Worm (Caenorhabditis elegans) whole organism, L4 larva: ENCODE results near the gene F18E9.7.
A peak's percentile ranks its signal among the peaks of the same experiment; 100 is the strongest.

Source experiments
- F26F4.8 ChIP-seq: fragments of 200-800 bp; sonication (Bioruptor generic); conservative IDR thresholded peaks from 2 replicates; pipeline ENCODE4 v1.3.6; 2022; ENCODE audit warnings: missing genetic modification characterization, missing compliant biosample characterization
- F44E2.7 ChIP-seq: fragments of 200-800 bp; sonication (Bioruptor generic); IDR thresholded peaks from 2 replicates; pipeline ENCODE4 v2.1.2; 2022; ENCODE audit warnings: missing genetic modification characterization, missing compliant biosample characterization
- Y105C5A.15 ChIP-seq: fragments of 200-800 bp; sonication (Bioruptor generic); IDR thresholded peaks from 2 replicates; pipeline ENCODE4 v1.3.6; 2022; ENCODE audit warnings: missing genetic modification characterization, missing compliant biosample characterization
- Y5F2A.4 ChIP-seq: fragments of 200-800 bp; sonication (Bioruptor generic); optimal IDR thresholded peaks from 2 replicates; lab custom pipeline; 2018; ENCODE audit warnings: mild to moderate bottlenecking, missing genetic modification characterization, missing compliant biosample characterization
- ZK546.5 ChIP-seq, 2 experiments: sonication (generic microtip); optimal IDR thresholded peaks; 2 replicates each; lab custom pipeline; 2017; ENCODE audit warnings: missing biosample characterization in 2 of 2, missing genetic modification characterization in 2 of 2
- aly-2 ChIP-seq: sonication (generic microtip); optimal IDR thresholded peaks from 2 replicates; lab custom pipeline; 2018; ENCODE audit warnings: missing biosample characterization, missing genetic modification characterization
- ama-1 ChIP-seq: fragments of 150-350 bp; optimal IDR thresholded peaks from 2 replicates; lab custom pipeline; 2014; ENCODE audit warnings: inconsistent platforms, mixed read lengths
- ceh-28 ChIP-seq: fragments of 150-350 bp; optimal IDR thresholded peaks from 2 replicates; lab custom pipeline; 2014; ENCODE audit warnings: missing biosample characterization, missing genetic modification reagents, missing genetic modification characterization
- ceh-32 ChIP-seq: sonication (generic microtip); optimal IDR thresholded peaks from 2 replicates; lab custom pipeline; 2016; ENCODE audit warnings: mild to moderate bottlenecking, missing genetic modification characterization, missing compliant biosample characterization; ENCODE audit not compliant: poor library complexity
- ceh-44 ChIP-seq: fragments of 200-800 bp; sonication (Bioruptor generic); IDR thresholded peaks from 2 replicates; pipeline ENCODE4 v1.3.6; 2022; ENCODE audit warnings: missing genetic modification reagents, missing genetic modification characterization, missing compliant biosample characterization
- ces-1 ChIP-seq: fragments of 150-350 bp; sonication (generic microtip); optimal IDR thresholded peaks from 4 replicates; lab custom pipeline; 2014; ENCODE audit warnings: missing biosample characterization, missing genetic modification reagents, missing genetic modification characterization
- daf-12 ChIP-seq: fragments of 150-350 bp; optimal IDR thresholded peaks from 2 replicates; lab custom pipeline; 2014; ENCODE audit warnings: missing biosample characterization, missing genetic modification reagents, missing genetic modification characterization
- daf-19 ChIP-seq: fragments of 200-800 bp; sonication (Bioruptor generic); conservative IDR thresholded peaks from 2 replicates; pipeline ENCODE4 v1.3.6; 2022; ENCODE audit warnings: missing genetic modification characterization, missing compliant biosample characterization
- dmd-6 ChIP-seq: fragments of 200-800 bp; sonication (Bioruptor generic); IDR thresholded peaks from 2 replicates; pipeline ENCODE4 v1.3.6; 2022; ENCODE audit warnings: missing genetic modification reagents, missing genetic modification characterization, missing compliant biosample characterization
- dmd-9 ChIP-seq: fragments of 200-800 bp; sonication (Bioruptor generic); IDR thresholded peaks from 2 replicates; pipeline ENCODE4 v1.3.6; 2022; ENCODE audit warnings: missing genetic modification reagents, missing genetic modification characterization, missing compliant biosample characterization
- duxl-1 ChIP-seq: sonication (generic microtip); optimal IDR thresholded peaks from 2 replicates; lab custom pipeline; 2016; ENCODE audit warnings: mild to moderate bottlenecking, missing genetic modification characterization, moderate library complexity, missing compliant biosample characterization; ENCODE audit not compliant: poor library complexity
- egl-27 ChIP-seq: sonication (generic microtip); optimal IDR thresholded peaks from 3 replicates; lab custom pipeline; 2017; ENCODE audit warnings: missing biosample characterization, missing genetic modification reagents, missing genetic modification characterization
- egl-43 ChIP-seq: fragments of 200-800 bp; sonication (Bioruptor generic); IDR thresholded peaks from 2 replicates; pipeline ENCODE4 v1.3.6; 2022; ENCODE audit warnings: missing genetic modification reagents, missing genetic modification characterization, missing compliant biosample characterization
- fos-1 ChIP-seq: fragments of 150-350 bp; optimal IDR thresholded peaks from 2 replicates; lab custom pipeline; 2014; ENCODE audit warnings: missing biosample characterization, missing genetic modification characterization
- hmg-1.1 ChIP-seq: fragments of 200-800 bp; sonication (Bioruptor generic); IDR thresholded peaks from 2 replicates; pipeline ENCODE4 v1.3.6; 2022; ENCODE audit warnings: missing genetic modification reagents, missing genetic modification characterization, missing compliant biosample characterization
- lim-7 ChIP-seq: fragments of 200-800 bp; sonication (Bioruptor generic); IDR thresholded peaks from 2 replicates; pipeline ENCODE4 v1.3.6; 2022; ENCODE audit warnings: missing genetic modification characterization, missing compliant biosample characterization
- lin-1 ChIP-seq: fragments of 200-800 bp; sonication (Bioruptor generic); IDR thresholded peaks from 2 replicates; pipeline ENCODE4 v1.3.6; 2022; ENCODE audit warnings: missing genetic modification reagents, missing genetic modification characterization, missing compliant biosample characterization
- lin-13 ChIP-seq: fragments of 150-350 bp; optimal IDR thresholded peaks from 2 replicates; lab custom pipeline; 2014; ENCODE audit warnings: missing biosample characterization, missing genetic modification reagents, missing genetic modification characterization
- lin-29 ChIP-seq: fragments of 200-800 bp; sonication (Bioruptor generic); IDR thresholded peaks from 2 replicates; pipeline ENCODE4 v1.3.6; 2022; ENCODE audit warnings: missing genetic modification reagents, missing genetic modification characterization, missing compliant biosample characterization
- lin-38 ChIP-seq: fragments of 200-800 bp; sonication (Bioruptor generic); IDR thresholded peaks from 2 replicates; pipeline ENCODE4 v1.3.6; 2022; ENCODE audit warnings: missing genetic modification reagents, missing genetic modification characterization, missing compliant biosample characterization
- lsy-2 ChIP-seq, 2 experiments: fragments of 150-350 bp in 1 of 2; sonication (generic microtip) in 1 of 2; optimal IDR thresholded peaks; 2 replicates each; lab custom pipeline; 2014 to 2017; ENCODE audit warnings: missing biosample characterization in 2 of 2, missing genetic modification characterization in 2 of 2
- madf-9 ChIP-seq: fragments of 200-800 bp; sonication (Bioruptor generic); conservative IDR thresholded peaks from 2 replicates; pipeline ENCODE4 v1.3.6; 2022; ENCODE audit warnings: missing genetic modification reagents, missing genetic modification characterization, missing compliant biosample characterization
- mep-1 ChIP-seq: fragments of 150-350 bp; sonication (generic microtip); optimal IDR thresholded peaks from 3 replicates; lab custom pipeline; 2014; ENCODE audit warnings: missing biosample characterization, missing genetic modification characterization
- mes-2 ChIP-seq: sonication (generic microtip); optimal IDR thresholded peaks from 2 replicates; lab custom pipeline; 2016; ENCODE audit warnings: missing genotype, mild to moderate bottlenecking, missing genetic modification characterization, missing compliant biosample characterization; ENCODE audit not compliant: poor library complexity, severe bottlenecking
- mxl-2 ChIP-seq: fragments of 200-800 bp; sonication (Bioruptor generic); conservative IDR thresholded peaks from 2 replicates; pipeline ENCODE4 v1.3.6; 2022; ENCODE audit warnings: missing genetic modification reagents, missing genetic modification characterization, missing compliant biosample characterization
- mxl-3 ChIP-seq: fragments of 200-800 bp; sonication (Bioruptor generic); optimal IDR thresholded peaks from 2 replicates; lab custom pipeline; 2018; ENCODE audit warnings: mild to moderate bottlenecking, missing genetic modification characterization, missing compliant biosample characterization
- nhr-102 ChIP-seq: sonication (generic microtip); optimal IDR thresholded peaks from 2 replicates; lab custom pipeline; 2016; ENCODE audit warnings: mild to moderate bottlenecking, missing genetic modification characterization, moderate library complexity, missing compliant biosample characterization
- nhr-11 ChIP-seq: fragments of 150-350 bp; optimal IDR thresholded peaks from 2 replicates; lab custom pipeline; 2014; ENCODE audit warnings: missing biosample characterization, missing genetic modification characterization
- nhr-111 ChIP-seq: fragments of 200-800 bp; sonication (Bioruptor generic); optimal IDR thresholded peaks from 2 replicates; lab custom pipeline; 2018; ENCODE audit warnings: mild to moderate bottlenecking, missing genetic modification characterization, missing compliant biosample characterization
- nhr-28 ChIP-seq: fragments of 150-350 bp; optimal IDR thresholded peaks from 2 replicates; lab custom pipeline; 2014; ENCODE audit warnings: missing biosample characterization, missing genetic modification characterization
- nhr-41 ChIP-seq: fragments of 200-800 bp; sonication (Bioruptor generic); IDR thresholded peaks from 2 replicates; pipeline ENCODE4 v1.3.6; 2022; ENCODE audit warnings: missing genetic modification reagents, missing genetic modification characterization, missing compliant biosample characterization
- nhr-6 ChIP-seq: fragments of 150-350 bp; optimal IDR thresholded peaks from 2 replicates; lab custom pipeline; 2014; ENCODE audit warnings: missing biosample characterization, missing genetic modification characterization
- pha-4 ChIP-seq, 2 experiments: fragments of 150-350 bp in 1 of 2; fragments of 200-800 bp in 1 of 2; sonication (Bioruptor generic) in 1 of 2; IDR thresholded peaks in 1 of 2; optimal IDR thresholded peaks in 1 of 2; 2 replicates each; pipeline versions ENCODE4 v1.3.6 to Lab custom; 2014 to 2022; ENCODE audit warnings: missing genetic modification characterization in 2 of 2, missing genetic modification reagents in 2 of 2, missing biosample characterization in 1 of 2, missing compliant biosample characterization in 1 of 2
- php-3 ChIP-seq: fragments of 200-800 bp; sonication (Bioruptor generic); IDR thresholded peaks from 2 replicates; pipeline ENCODE4 v1.3.6; 2022; ENCODE audit warnings: missing genetic modification reagents, missing genetic modification characterization, missing compliant biosample characterization
- saeg-2 ChIP-seq: fragments of 200-800 bp; sonication (Bioruptor generic); IDR thresholded peaks from 2 replicates; pipeline ENCODE4 v1.3.6; 2022; ENCODE audit warnings: missing genetic modification reagents, missing genetic modification characterization, missing compliant biosample characterization
- set-16 ChIP-seq: fragments of 200-800 bp; sonication (Bioruptor generic); IDR thresholded peaks from 2 replicates; pipeline ENCODE4 v1.3.6; 2022; ENCODE audit warnings: missing genetic modification reagents, missing genetic modification characterization, missing compliant biosample characterization
- snpc-1.2 ChIP-seq: fragments of 200-800 bp; sonication (Bioruptor generic); IDR thresholded peaks from 2 replicates; pipeline ENCODE4 v1.3.6; 2022; ENCODE audit warnings: missing genetic modification reagents, missing genetic modification characterization, missing compliant biosample characterization
- tra-1 ChIP-seq: fragments of 200-800 bp; sonication (Bioruptor generic); IDR thresholded peaks from 2 replicates; pipeline ENCODE4 v1.3.6; 2022; ENCODE audit warnings: missing genetic modification reagents, missing genetic modification characterization, missing compliant biosample characterization
- vab-7 ChIP-seq: fragments of 200-800 bp; sonication (Bioruptor generic); IDR thresholded peaks from 2 replicates; pipeline ENCODE4 v1.3.6; 2022; ENCODE audit warnings: missing genetic modification reagents, missing genetic modification characterization, missing compliant biosample characterization
- ztf-11 ChIP-seq: fragments of 150-350 bp; optimal IDR thresholded peaks from 2 replicates; lab custom pipeline; 2014; ENCODE audit warnings: missing biosample characterization, missing genetic modification characterization
- ztf-7 ChIP-seq: fragments of 150-350 bp; optimal IDR thresholded peaks from 2 replicates; lab custom pipeline; 2014; ENCODE audit warnings: missing biosample characterization, missing genetic modification characterization

The F18E9.7 gene

DNA sequence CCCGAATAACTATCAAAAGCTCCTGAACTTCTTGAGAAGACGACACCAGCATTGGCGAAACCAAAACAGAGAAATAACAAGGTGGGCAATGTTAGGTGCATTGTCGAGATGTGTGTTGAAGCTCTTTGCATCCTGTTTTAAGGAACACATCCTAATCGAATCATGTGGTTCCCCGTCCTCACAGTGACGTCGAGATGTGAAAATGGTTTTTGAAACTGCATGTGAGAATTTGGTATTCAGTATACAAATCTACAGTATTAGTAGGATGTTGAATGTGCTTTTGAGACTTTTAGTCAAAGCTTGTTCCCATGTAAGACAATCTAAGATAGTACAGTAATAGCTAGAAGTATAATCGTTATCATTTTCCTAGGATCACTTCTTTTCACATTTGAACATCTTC is at the start of gene F18E9.7:
Gene F18E9.7, minus strand, starts transcription at position 101 of the 400 bp plus-strand sequence.
- TF ChIP-seq ceh-28 (no peak), ztf-7 (tag; lab: Kevin White, UChicago) (no peak), egl-27 (tag; lab: Kevin White, UChicago) (no peak), mep-1 (no peak), F26F4.8 (GFP tag; lab: Robert Waterston, UW) (no peak)

DNA sequence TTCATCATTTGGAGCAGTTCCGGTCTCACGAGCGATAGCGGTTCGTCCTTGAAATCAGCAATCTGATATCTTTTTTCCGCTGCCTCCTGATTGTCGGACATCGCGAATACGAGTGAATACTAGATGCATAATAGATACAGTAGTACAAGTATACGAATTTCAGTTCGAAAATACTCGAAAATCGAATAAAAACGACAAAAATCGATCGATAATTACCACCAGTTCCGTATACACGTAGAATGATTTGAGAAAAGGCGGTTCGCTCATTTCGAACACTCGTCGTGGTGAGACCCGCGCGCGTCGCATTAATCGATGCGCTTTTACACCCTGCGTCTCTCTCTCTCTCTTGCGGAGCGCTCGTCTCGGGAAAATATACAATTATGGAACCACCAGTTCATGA is 49.5 kb upstream of the F18E9.7 start, which contains the start of gene F12D9.2:
Gene F12D9.2, minus strand, starts transcription at position 101 of the 400 bp plus-strand sequence.
- TF ChIP-seq vab-7 (no peak), hmg-1.1 (GFP tag; lab: Robert Waterston, UW) (no peak), lim-7 (GFP tag; lab: Robert Waterston, UW) (no peak), F44E2.7 (GFP tag; lab: Robert Waterston, UW) (no peak), nhr-41 (no peak), nhr-11 (tag; lab: Kevin White, UChicago) (no peak), ztf-11 (tag; lab: Kevin White, UChicago) (no peak), aly-2 (tag; lab: Kevin White, UChicago) (no peak), mes-2 (tag; lab: Kevin White, UChicago) (no peak), saeg-2 (no peak), mxl-3 (no peak), lin-1 (GFP tag; lab: Robert Waterston, UW) (no peak), ceh-32 (tag; lab: Kevin White, UChicago) (no peak), dmd-9 (GFP tag; lab: Robert Waterston, UW) (no peak), php-3 (GFP tag; lab: Robert Waterston, UW) (no peak), F26F4.8 (GFP tag; lab: Robert Waterston, UW) (no peak), mxl-2 (GFP tag; lab: Robert Waterston, UW) (no peak)

DNA sequence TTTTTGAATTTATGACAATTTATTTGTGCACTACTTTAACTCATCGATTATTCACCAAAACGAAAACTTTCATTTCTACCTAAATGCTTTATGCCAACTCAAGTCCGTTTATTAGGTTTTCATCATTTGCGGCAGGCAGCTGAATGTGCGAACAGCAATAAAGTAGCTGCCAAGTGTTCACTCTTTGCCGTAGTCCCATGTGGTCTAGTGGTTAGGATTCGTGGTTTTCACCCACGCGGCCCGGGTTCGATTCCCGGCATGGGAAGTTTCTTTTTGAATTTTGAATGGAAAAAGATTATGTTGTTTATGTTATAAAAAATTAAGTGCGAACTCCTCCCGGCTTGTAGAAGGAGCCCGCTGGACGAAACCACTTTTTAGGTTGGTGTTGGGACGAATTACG is 48.7 kb upstream of the F18E9.7 start:
- TF ChIP-seq ZK546.5 (tag; optimal IDR thresholded peaks at IDR 0.05; lab: Kevin White, UChicago) (no peak), lim-7 (GFP tag; lab: Robert Waterston, UW) (peak; percentile 94), pha-4 (GFP tag; IDR thresholded peaks at IDR 0.05; lab: Robert Waterston, UW) (peak; percentile 88), pha-4 (tag; optimal IDR thresholded peaks at IDR 0.05; lab: Kevin White, UChicago) (no peak), lin-38 (GFP tag; lab: Robert Waterston, UW) (peak; percentile 78), madf-9 (GFP tag; lab: Robert Waterston, UW) (peak; percentile 77), Y105C5A.15 (GFP tag; lab: Robert Waterston, UW) (peak; percentile 90), dmd-9 (GFP tag; lab: Robert Waterston, UW) (peak; percentile 37; the same call in 1 of the 2 replicates), ceh-32 (tag; lab: Kevin White, UChicago) (no peak), daf-12 (tag; lab: Kevin White, UChicago) (no peak), duxl-1 (tag; lab: Kevin White, UChicago) (peak; percentile 51), mes-2 (tag; lab: Kevin White, UChicago) (peak; percentile 72), lin-29 (GFP tag; lab: Robert Waterston, UW) (0 out of 2 replicates have a peak, but pooled peaks have one; percentile 24), tra-1 (GFP tag; lab: Robert Waterston, UW) (peak; percentile 71), ama-1 (no peak), daf-19 (GFP tag; lab: Robert Waterston, UW) (peak; percentile 81), ces-1 (GFP tag; lab: Kevin White, UChicago) (no peak), nhr-28 (tag; lab: Kevin White, UChicago) (peak; percentile 40), nhr-111 (no peak), mep-1 (peak; percentile 51), aly-2 (tag; lab: Kevin White, UChicago) (no peak), Y5F2A.4 (no peak), egl-43 (GFP tag; lab: Robert Waterston, UW) (peak; percentile 96), lin-13 (GFP tag; lab: Kevin White, UChicago) (peak; percentile 39), nhr-102 (peak; percentile 53), dmd-6 (GFP tag; lab: Robert Waterston, UW) (peak; percentile 52), nhr-6 (tag; lab: Kevin White, UChicago) (no peak), lsy-2 (tag; optimal IDR thresholded peaks at IDR 0.05; lab: Kevin White, UChicago) (peak in 1 of 2 experiments; percentile 61), mxl-2 (GFP tag; lab: Robert Waterston, UW) (peak; percentile 80), set-16 (GFP tag; lab: Robert Waterston, UW) (0 out of 2 replicates have a peak, but pooled peaks have one; percentile 12), ceh-44 (GFP tag; lab: Robert Waterston, UW) (peak; percentile 88), hmg-1.1 (GFP tag; lab: Robert Waterston, UW) (peak; percentile 83), fos-1 (no peak), snpc-1.2 (GFP tag; lab: Robert Waterston, UW) (peak; percentile 92)
